Fruit fly (Drosophila melanogaster): Measurements from ENCODE around the gene Pus1.

The Pus1 gene

DNA sequence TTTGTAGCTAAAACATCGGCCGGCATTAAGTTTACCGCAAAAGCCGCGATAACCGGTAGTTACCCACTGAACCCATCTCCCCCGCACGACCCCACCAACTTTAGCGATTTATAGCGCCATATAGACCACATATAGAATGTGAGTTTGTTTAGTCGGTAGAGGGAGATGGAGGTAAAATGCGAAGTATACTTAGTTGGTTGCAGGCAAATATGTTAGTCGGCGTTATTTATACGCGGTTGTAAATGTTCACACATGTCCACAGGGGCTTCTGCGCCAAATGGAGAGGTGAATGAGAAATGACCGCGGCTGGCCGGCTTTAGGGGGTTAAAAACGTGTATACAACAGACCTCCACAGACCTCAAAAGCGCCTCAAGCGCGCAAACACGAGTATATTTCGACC lies 46.8 kb downstream of the Pus1 start:
- TF ChIP-seq h (optimal IDR thresholded peaks at IDR 0.05) (no peak), insv (optimal IDR thresholded peaks at IDR 0.05) (no peak), Sin3A (optimal IDR thresholded peaks at IDR 0.05) (no peak), Myc (optimal IDR thresholded peaks at IDR 0.05) (no peak), ttk (optimal IDR thresholded peaks at IDR 0.05) (no peak), psq (optimal IDR thresholded peaks at IDR 0.05) (no peak)

DNA sequence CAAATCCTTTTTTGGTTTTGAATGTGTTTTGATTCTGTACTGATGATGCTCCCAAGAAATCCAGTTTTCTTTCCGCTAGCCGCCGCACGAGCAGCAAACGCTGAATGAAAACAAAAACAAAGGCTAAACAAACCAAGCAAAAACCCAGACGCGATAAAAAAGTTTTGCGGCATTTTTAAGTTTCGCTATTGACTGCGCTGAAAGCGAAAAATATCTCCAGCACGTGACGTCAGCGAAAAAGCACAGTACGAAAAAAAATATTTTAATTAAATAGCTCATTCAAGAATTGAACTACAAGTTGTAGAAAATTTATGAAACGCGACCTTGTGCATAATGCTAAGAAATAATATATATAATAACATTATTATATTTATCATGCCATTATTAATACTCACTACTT lies 47.5 kb downstream of the Pus1 start:
- TF ChIP-seq psq (optimal IDR thresholded peaks at IDR 0.05): no peak
- TF ChIP-seq Sin3A (optimal IDR thresholded peaks at IDR 0.05): no peak
- TF ChIP-seq insv (optimal IDR thresholded peaks at IDR 0.05): no peak
- no peak for TF ChIP-seq ttk (optimal IDR thresholded peaks at IDR 0.05)
- TF ChIP-seq Myc (optimal IDR thresholded peaks at IDR 0.05): no peak
- TF ChIP-seq h (optimal IDR thresholded peaks at IDR 0.05): no peak

DNA sequence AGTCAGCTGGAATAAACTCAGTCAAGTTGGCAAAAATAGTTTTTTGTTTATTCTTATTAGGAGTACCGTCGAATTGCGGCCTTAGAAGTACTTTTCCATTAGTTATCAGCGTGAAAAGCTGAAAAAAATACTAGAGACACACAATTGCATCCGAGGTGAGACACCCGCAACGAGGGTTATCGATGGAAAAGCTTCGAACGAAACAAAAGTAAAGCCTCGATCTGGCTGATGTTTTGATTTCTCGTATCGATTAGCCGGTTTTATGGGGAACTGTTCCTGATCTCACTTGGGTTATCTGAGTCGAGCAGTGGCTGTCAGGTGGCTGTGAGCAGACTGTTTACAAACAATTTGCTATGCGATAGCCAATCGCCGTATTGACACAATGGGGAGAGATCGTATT lies 48.8 kb downstream of the Pus1 start:
- TF ChIP-seq insv (optimal IDR thresholded peaks at IDR 0.05) (no peak), Myc (optimal IDR thresholded peaks at IDR 0.05) (no peak), Sin3A (optimal IDR thresholded peaks at IDR 0.05) (no peak), ttk (optimal IDR thresholded peaks at IDR 0.05) (no peak), psq (optimal IDR thresholded peaks at IDR 0.05) (no peak), h (optimal IDR thresholded peaks at IDR 0.05) (no peak)

DNA sequence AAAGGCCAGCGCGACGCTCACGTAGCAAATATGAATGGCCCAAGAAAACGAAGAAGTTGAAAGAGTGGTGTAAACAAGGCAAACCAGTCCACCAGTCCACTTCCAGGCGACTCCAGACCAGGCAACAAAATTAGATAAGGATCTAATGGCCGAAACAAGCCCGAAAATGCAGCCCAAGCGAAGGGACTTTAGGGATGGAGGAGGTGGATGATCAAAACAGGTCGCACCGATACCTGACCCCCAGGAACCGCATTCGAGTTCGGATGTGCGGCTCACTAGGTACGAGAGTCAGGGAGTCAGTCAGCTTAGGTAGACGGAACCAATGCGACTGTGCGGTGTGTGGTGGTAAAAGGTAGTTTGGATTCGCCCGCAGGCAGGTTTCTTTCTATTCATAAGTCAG lies 49.3 kb downstream of the Pus1 start:
- TF ChIP-seq insv (optimal IDR thresholded peaks at IDR 0.05) (no peak), Myc (optimal IDR thresholded peaks at IDR 0.05) (no peak), h (optimal IDR thresholded peaks at IDR 0.05) (no peak), psq (optimal IDR thresholded peaks at IDR 0.05) (no peak), ttk (optimal IDR thresholded peaks at IDR 0.05) (no peak), Sin3A (optimal IDR thresholded peaks at IDR 0.05) (no peak)

DNA sequence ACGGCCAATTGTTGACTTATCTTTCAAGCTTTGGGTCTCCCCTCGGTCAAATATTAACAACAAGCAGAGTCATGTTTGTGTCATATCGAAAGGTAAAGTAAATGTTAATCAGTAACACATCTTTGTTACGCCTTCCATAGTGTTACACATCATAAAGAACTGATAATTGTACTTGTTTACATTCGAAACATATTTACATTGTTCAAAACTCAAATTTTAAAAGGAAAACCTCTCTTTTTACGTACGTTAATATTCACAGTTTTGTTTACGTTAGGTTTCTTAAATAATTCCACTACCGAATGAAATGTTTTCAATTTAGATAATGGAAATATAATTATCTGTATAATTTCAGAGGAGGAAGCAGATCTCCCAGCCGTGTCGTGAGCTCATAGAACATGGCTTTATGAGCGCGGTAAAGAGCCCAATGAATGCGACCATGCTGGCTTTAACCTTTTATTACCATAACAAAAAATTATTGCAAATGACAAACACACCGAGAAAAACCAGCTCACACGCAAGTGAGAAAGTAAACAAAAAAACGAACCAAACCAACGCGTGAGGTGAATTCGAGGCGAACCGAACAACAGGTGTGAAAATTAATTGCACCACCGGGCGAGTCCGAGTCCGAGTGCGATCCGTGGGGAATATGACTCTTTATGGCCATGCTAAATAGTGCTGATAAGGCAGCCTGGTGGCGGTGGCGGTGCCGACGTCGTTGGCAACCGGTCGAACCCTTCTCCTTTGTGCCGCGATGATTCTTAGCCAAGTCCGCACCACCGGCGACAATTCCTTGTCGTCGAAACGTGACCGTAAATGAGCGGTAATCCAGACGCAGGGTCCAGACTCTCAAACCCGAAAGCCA lies 50.0 kb downstream of the Pus1 start:
- TF ChIP-seq Myc (optimal IDR thresholded peaks at IDR 0.05) (no peak), ttk (optimal IDR thresholded peaks at IDR 0.05) (no peak), insv (optimal IDR thresholded peaks at IDR 0.05) (no peak), h (optimal IDR thresholded peaks at IDR 0.05) (no peak), Sin3A (optimal IDR thresholded peaks at IDR 0.05) (no peak), psq (optimal IDR thresholded peaks at IDR 0.05) (no peak)
